Fruit fly (Drosophila melanogaster) whole organism, embryonic: Measurements from ENCODE around the gene CG3117.

Experiments used
- Asciz ChIP-seq: fragments of 200-800 bp; sonication (Bioruptor generic); optimal IDR thresholded peaks from 2 replicates; lab custom pipeline; 2017; ENCODE audit warnings: missing biosample characterization, mild to moderate bottlenecking, missing genetic modification characterization, missing genetic modification reagents
- Atf-2 ChIP-seq: fragments of 200-800 bp; sonication (Bioruptor generic); optimal IDR thresholded peaks from 2 replicates; lab custom pipeline; 2016; ENCODE audit warnings: missing biosample characterization, missing genetic modification characterization
- Awh ChIP-seq: fragments of 200-800 bp; sonication (Bioruptor generic); IDR thresholded peaks from 2 replicates; pipeline ENCODE4, ENCODE4 v1.3.6; 2022; ENCODE audit warnings: missing biosample characterization, missing genetic modification characterization
- CG10274 ChIP-seq: fragments of 200-800 bp; sonication (Bioruptor generic); optimal IDR thresholded peaks from 3 replicates; lab custom pipeline; 2017; ENCODE audit warnings: missing biosample characterization, mild to moderate bottlenecking, missing genetic modification characterization
- CG11456 ChIP-seq: fragments of 200-800 bp; sonication (Bioruptor generic); IDR thresholded peaks from 3 replicates; pipeline ENCODE4 v1.3.6; 2022; ENCODE audit warnings: missing biosample characterization, missing genetic modification characterization
- CG11723 ChIP-seq: fragments of 200-800 bp; sonication (Bioruptor generic); optimal IDR thresholded peaks from 2 replicates; lab custom pipeline; 2017; ENCODE audit warnings: missing biosample characterization, mild to moderate bottlenecking, missing genetic modification characterization
- CG12769 ChIP-seq: fragments of 200-800 bp; sonication (Bioruptor generic); optimal IDR thresholded peaks from 2 replicates; lab custom pipeline; 2019; ENCODE audit warnings: missing biosample characterization, mild to moderate bottlenecking, missing genetic modification characterization, moderate library complexity
- CG13287 ChIP-seq: fragments of 200-800 bp; sonication (Bioruptor generic); IDR thresholded peaks from 2 replicates; pipeline ENCODE4 v1.3.6; 2022; ENCODE audit warnings: missing biosample characterization, missing genetic modification characterization; ENCODE audit not compliant: partially characterized antibody
- CG14710 ChIP-seq: fragments of 200-800 bp; sonication (Bioruptor generic); optimal IDR thresholded peaks from 3 replicates; lab custom pipeline; 2019; ENCODE audit warnings: missing biosample characterization, mild to moderate bottlenecking, missing genetic modification characterization, moderate library complexity
- CG14860 ChIP-seq: fragments of 200-800 bp; sonication (Bioruptor generic); IDR thresholded peaks from 3 replicates; pipeline ENCODE4 v1.3.6; 2022; ENCODE audit warnings: missing biosample characterization, missing genetic modification characterization; ENCODE audit not compliant: partially characterized antibody
- CG15601 ChIP-seq: fragments of 200-800 bp; sonication (Bioruptor generic); optimal IDR thresholded peaks from 3 replicates; lab custom pipeline; 2019; ENCODE audit warnings: missing biosample characterization, mild to moderate bottlenecking, missing genetic modification characterization, moderate library complexity
- CG17361 ChIP-seq: fragments of 200-800 bp; sonication (Bioruptor generic); IDR thresholded peaks from 3 replicates; pipeline ENCODE4 v1.3.6; 2022; ENCODE audit warnings: missing biosample characterization, missing genetic modification characterization
- CG3847 ChIP-seq: fragments of 200-800 bp; sonication (Bioruptor generic); IDR thresholded peaks from 2 replicates; pipeline ENCODE4 v1.3.6; 2022; ENCODE audit warnings: missing biosample characterization, missing genetic modification characterization
- CG4707 ChIP-seq: fragments of 200-800 bp; sonication (Bioruptor generic); optimal IDR thresholded peaks from 2 replicates; lab custom pipeline; 2018; ENCODE audit warnings: missing biosample characterization, mild to moderate bottlenecking, missing genetic modification characterization, moderate library complexity
- CG4854 ChIP-seq: fragments of 200-800 bp; sonication (Bioruptor generic); optimal IDR thresholded peaks from 2 replicates; lab custom pipeline; 2016; ENCODE audit warnings: missing biosample characterization, missing genetic modification characterization, inconsistent platforms
- CG5245 ChIP-seq: fragments of 200-800 bp; sonication (Bioruptor generic); optimal IDR thresholded peaks from 3 replicates; lab custom pipeline; 2016; ENCODE audit warnings: missing biosample characterization, missing genetic modification characterization
- CG6175 ChIP-seq: fragments of 200-800 bp; sonication (Bioruptor generic); IDR thresholded peaks from 3 replicates; pipeline ENCODE4 v1.3.6; 2022; ENCODE audit warnings: missing biosample characterization, missing genetic modification characterization
- CG9609 ChIP-seq: fragments of 200-800 bp; sonication (Bioruptor generic); optimal IDR thresholded peaks from 3 replicates; lab custom pipeline; 2016; ENCODE audit warnings: missing biosample characterization, missing genetic modification characterization
- CHES-1-like ChIP-seq: fragments of 200-800 bp; sonication (Bioruptor generic); optimal IDR thresholded peaks from 2 replicates; lab custom pipeline; 2016; ENCODE audit warnings: missing biosample characterization, missing genetic modification characterization
- Deaf1 ChIP-seq: fragments of 200-800 bp; optimal IDR thresholded peaks from 3 replicates; lab custom pipeline; 2019; ENCODE audit warnings: missing biosample characterization, mild to moderate bottlenecking, missing genetic modification characterization, moderate library complexity
- Eip74EF ChIP-seq, 2 experiments: fragments of 200-800 bp in 1 of 2; fragments of >200 bp in 1 of 2; sonication (Bioruptor generic) in 1 of 2; optimal IDR thresholded peaks; 2 replicates each; lab custom pipeline; 2017 to 2019; ENCODE audit warnings: missing biosample characterization in 2 of 2, missing genetic modification characterization in 2 of 2, mild to moderate bottlenecking in 1 of 2, moderate library complexity in 1 of 2
- NC2β ChIP-seq: fragments of 200-800 bp; sonication (Bioruptor generic); optimal IDR thresholded peaks from 2 replicates; lab custom pipeline; 2016; ENCODE audit warnings: missing biosample characterization, missing genetic modification characterization
- NFAT ChIP-seq: fragments of 200-800 bp; sonication (Bioruptor generic); IDR thresholded peaks from 2 replicates; pipeline ENCODE4 v1.3.6; 2022; ENCODE audit warnings: missing biosample characterization, missing genetic modification characterization
- Nf-YC ChIP-seq: fragments of 200-800 bp; optimal IDR thresholded peaks from 3 replicates; lab custom pipeline; 2019; ENCODE audit warnings: missing biosample characterization, mild to moderate bottlenecking, missing genetic modification characterization, moderate library complexity
- Opbp ChIP-seq: fragments of 200-800 bp; sonication (Bioruptor generic); IDR thresholded peaks from 3 replicates; pipeline ENCODE4 v1.3.6; 2022; ENCODE audit warnings: missing biosample characterization, missing genetic modification characterization; ENCODE audit not compliant: partially characterized antibody
- Six4 ChIP-seq: fragments of 200-800 bp; sonication (Bioruptor generic); optimal IDR thresholded peaks from 2 replicates; lab custom pipeline; 2016; ENCODE audit warnings: missing biosample characterization, missing genetic modification characterization
- al ChIP-seq: fragments of 200-800 bp; sonication (Bioruptor generic); IDR thresholded peaks from 2 replicates; pipeline ENCODE4 v1.3.6; 2022; ENCODE audit warnings: missing biosample characterization, missing genetic modification characterization
- aop ChIP-seq: fragments of 200-800 bp; sonication (Bioruptor generic); IDR thresholded peaks from 2 replicates; pipeline ENCODE4 v1.3.6; 2022; ENCODE audit warnings: missing biosample characterization, missing genetic modification characterization
- bigmax ChIP-seq: fragments of 200-800 bp; sonication (Bioruptor generic); optimal IDR thresholded peaks from 2 replicates; lab custom pipeline; 2018; ENCODE audit warnings: missing biosample characterization, mild to moderate bottlenecking, missing genetic modification characterization
- cas ChIP-seq: fragments of 200-800 bp; sonication (Bioruptor generic); IDR thresholded peaks from 2 replicates; pipeline ENCODE4 v1.3.6; 2022; ENCODE audit warnings: missing biosample characterization, missing genetic modification characterization
- chn ChIP-seq: fragments of 200-800 bp; sonication (Bioruptor generic); optimal IDR thresholded peaks from 2 replicates; lab custom pipeline; 2016; ENCODE audit warnings: missing biosample characterization, missing genetic modification characterization
- cwo ChIP-seq: fragments of 200-800 bp; sonication (Bioruptor generic); optimal IDR thresholded peaks from 3 replicates; lab custom pipeline; 2017; ENCODE audit warnings: missing biosample characterization, missing genetic modification characterization, mild to moderate bottlenecking, moderate library complexity, missing genetic modification reagents
- dpn ChIP-seq, 2 experiments: fragments of 200-800 bp; sonication (Bioruptor generic); optimal IDR thresholded peaks; 3 replicates each; lab custom pipeline; 2016; ENCODE audit warnings: missing biosample characterization in 2 of 2, missing genetic modification characterization in 2 of 2
- jigr1 ChIP-seq: fragments of 200-800 bp; sonication (Bioruptor generic); IDR thresholded peaks from 3 replicates; pipeline ENCODE4 v1.3.6; 2022; ENCODE audit warnings: missing biosample characterization, missing genetic modification characterization
- kah ChIP-seq: fragments of 200-800 bp; sonication (Bioruptor generic); optimal IDR thresholded peaks from 2 replicates; lab custom pipeline; 2018; ENCODE audit warnings: missing biosample characterization, mild to moderate bottlenecking, missing genetic modification characterization
- klu ChIP-seq: fragments of 200-800 bp; sonication (Bioruptor generic); IDR thresholded peaks from 2 replicates; pipeline ENCODE4 v1.3.6; 2022; ENCODE audit warnings: missing biosample characterization, missing genetic modification characterization
- lilli ChIP-seq: fragments of 200-800 bp; sonication (Bioruptor generic); optimal IDR thresholded peaks from 3 replicates; lab custom pipeline; 2016; ENCODE audit warnings: missing biosample characterization, missing genetic modification characterization
- mam ChIP-seq: fragments of 200-800 bp; sonication (Bioruptor generic); optimal IDR thresholded peaks from 3 replicates; lab custom pipeline; 2016; ENCODE audit warnings: missing biosample characterization, missing genetic modification characterization
- nmo ChIP-seq: fragments of 200-800 bp; sonication (Bioruptor generic); optimal IDR thresholded peaks from 2 replicates; lab custom pipeline; 2018; ENCODE audit warnings: missing biosample characterization, mild to moderate bottlenecking, missing genetic modification characterization, moderate library complexity
- nom ChIP-seq: fragments of 200-800 bp; sonication (Bioruptor generic); optimal IDR thresholded peaks from 2 replicates; lab custom pipeline; 2017; ENCODE audit warnings: missing biosample characterization, missing genetic modification characterization, mild to moderate bottlenecking, moderate library complexity, missing genetic modification reagents
- pan ChIP-seq, 4 experiments: fragments of >200 bp in 3 of 4; fragments of 200-800 bp in 1 of 4; sonication (Bioruptor generic) in 1 of 4; optimal IDR thresholded peaks in 3 of 4; IDR thresholded peaks in 1 of 4; 2 replicates each; pipeline versions ENCODE4 v1.3.6 to Lab custom; 2017 to 2022; ENCODE audit warnings: missing biosample characterization in 2 of 4, missing genetic modification characterization in 2 of 4, mixed read lengths in 1 of 4
- phol ChIP-seq: fragments of 200-800 bp; sonication (Bioruptor generic); optimal IDR thresholded peaks from 3 replicates; lab custom pipeline; 2018; ENCODE audit warnings: missing biosample characterization, mild to moderate bottlenecking, missing genetic modification characterization, moderate library complexity
- row ChIP-seq: fragments of 200-800 bp; sonication (Bioruptor generic); IDR thresholded peaks from 3 replicates; pipeline ENCODE4 v1.3.6; 2022; ENCODE audit warnings: missing biosample characterization, missing genetic modification characterization
- salm ChIP-seq: fragments of 200-800 bp; sonication (Bioruptor generic); optimal IDR thresholded peaks from 2 replicates; lab custom pipeline; 2018; ENCODE audit warnings: missing biosample characterization, mild to moderate bottlenecking, missing genetic modification characterization
- sqz ChIP-seq: fragments of 200-800 bp; sonication (Bioruptor generic); optimal IDR thresholded peaks from 3 replicates; lab custom pipeline; 2018; ENCODE audit warnings: missing biosample characterization, mild to moderate bottlenecking, missing genetic modification characterization
- tgo ChIP-seq: fragments of 200-800 bp; sonication (Bioruptor generic); IDR thresholded peaks from 3 replicates; pipeline ENCODE4 v1.3.6; 2022; ENCODE audit warnings: missing biosample characterization, missing genetic modification characterization
- tio ChIP-seq: fragments of 200-800 bp; sonication (Bioruptor generic); optimal IDR thresholded peaks from 2 replicates; lab custom pipeline; 2017; ENCODE audit warnings: missing biosample characterization, missing genetic modification characterization, inconsistent platforms
- tx ChIP-seq: fragments of 200-800 bp; sonication (Bioruptor generic); optimal IDR thresholded peaks from 2 replicates; lab custom pipeline; 2016; ENCODE audit warnings: missing biosample characterization, missing genetic modification characterization

The CG3117 gene

dm6 chr2L:2855773-2856615, 9.0 kb upstream of the CG3117 start, which contains the start of the genes CG3104 and RpS21 (continued):
- peak; percentile 98 for TF ChIP-seq NFAT (GFP tag; lab: Robert Waterston, UW)
- peak; percentile 38 for TF ChIP-seq CG12769 (tag; lab: Kevin White, UChicago)
- TF ChIP-seq CG9609 (GFP tag; lab: Kevin White, UChicago), result peak; percentile 73
- peak; percentile 63 for TF ChIP-seq cwo (GFP tag; lab: Kevin White, UChicago)
- TF ChIP-seq salm, result no peak
- TF ChIP-seq aop (GFP tag; lab: Robert Waterston, UW), result no peak
- peak; percentile 85 for TF ChIP-seq CG10274 (GFP tag; lab: Kevin White, UChicago)
- peak; percentile 98 for TF ChIP-seq CG11456 (GFP tag; lab: Robert Waterston, UW)
- peak; percentile 79 to 87 for TF ChIP-seq dpn (GFP tag; optimal IDR thresholded peaks at IDR 0.05; lab: Kevin White, UChicago)
- TF ChIP-seq bigmax (GFP tag; lab: Kevin White, UChicago), result peak; percentile 63
- peak; percentile 87 for TF ChIP-seq CG6175 (GFP tag; lab: Robert Waterston, UW)
- TF ChIP-seq row (GFP tag; lab: Robert Waterston, UW), result peak; percentile 91
- TF ChIP-seq kah, result peak; percentile 58
- peak; percentile 61 for TF ChIP-seq Deaf1 (tag; lab: Kevin White, UChicago)
- peak; percentile 93 for TF ChIP-seq NC2β (GFP tag; lab: Kevin White, UChicago)
- peak; percentile 61 for TF ChIP-seq cas (GFP tag; lab: Robert Waterston, UW)
- peak; percentile 91 for TF ChIP-seq CG14710 (tag; lab: Kevin White, UChicago)
- TF ChIP-seq tx (GFP tag; lab: Kevin White, UChicago), result peak; percentile 71
- peak; percentile 80 for TF ChIP-seq tgo (GFP tag; lab: Robert Waterston, UW)
- TF ChIP-seq Atf-2 (GFP tag; lab: Kevin White, UChicago), result peak; percentile 64
- TF ChIP-seq Nf-YC (tag; lab: Kevin White, UChicago), result peak; percentile 78
- TF ChIP-seq CG13287 (GFP tag; lab: Robert Waterston, UW), result peak; percentile 9; the same call in 1 of the 2 replicates
- TF ChIP-seq Six4 (GFP tag; lab: Kevin White, UChicago), result peak; percentile 74
- TF ChIP-seq pan (optimal IDR thresholded peaks at IDR 0.05; lab: Kevin White, UChicago), result no peak
- peak in 1 of 2 experiments; percentile 85 for TF ChIP-seq pan (GFP tag; optimal IDR thresholded peaks at IDR 0.05 in 1 of 2, IDR thresholded peaks at IDR 0.05 in 1 of 2)
- TF ChIP-seq klu, result peak; percentile 72
- peak; percentile 83 for TF ChIP-seq nom
- peak; percentile 80 for TF ChIP-seq CHES-1-like (GFP tag; lab: Kevin White, UChicago)
- TF ChIP-seq CG4707 (GFP tag; lab: Kevin White, UChicago), result peak; percentile 69
- peak; percentile 100 for TF ChIP-seq Opbp (GFP tag; lab: Robert Waterston, UW)
- peak; percentile 88 for TF ChIP-seq CG5245 (GFP tag; lab: Kevin White, UChicago)
- no peak for TF ChIP-seq CG14860 (GFP tag; lab: Robert Waterston, UW)
- TF ChIP-seq sqz, result peak; percentile 84
- peak; percentile 86 for TF ChIP-seq nmo (GFP tag; lab: Kevin White, UChicago)
- peak; percentile 81 for TF ChIP-seq al
- TF ChIP-seq chn (GFP tag; lab: Kevin White, UChicago), result peak; percentile 77
- TF ChIP-seq Asciz (GFP tag; lab: Kevin White, UChicago), result peak; percentile 80
- TF ChIP-seq CG4854 (GFP tag; lab: Kevin White, UChicago), result peak; percentile 75
- TF ChIP-seq CG3847 (GFP tag; lab: Robert Waterston, UW), result peak; percentile 92
- TF ChIP-seq Eip74EF (GFP tag; optimal IDR thresholded peaks at IDR 0.05; lab: Kevin White, UChicago), result peak in 1 of 2 experiments; percentile 46
- TF ChIP-seq phol, result peak; percentile 86
- TF ChIP-seq CG17361 (GFP tag; lab: Robert Waterston, UW), result peak; percentile 85
- peak; percentile 86 for TF ChIP-seq mam (GFP tag; lab: Kevin White, UChicago)
- TF ChIP-seq jigr1 (GFP tag; lab: Robert Waterston, UW), result no peak
- TF ChIP-seq CG11723 (GFP tag; lab: Kevin White, UChicago), result peak; percentile 88
- peak; percentile 74 for TF ChIP-seq tio (GFP tag; lab: Kevin White, UChicago)
- TF ChIP-seq lilli (GFP tag; lab: Kevin White, UChicago), result peak; percentile 86
- peak; percentile 87 for TF ChIP-seq CG15601
- peak; percentile 82 for TF ChIP-seq Awh (GFP tag; lab: Robert Waterston, UW)
